Fruit fly (Drosophila melanogaster) whole organism, adult: ENCODE data around the gene CG6661.
A peak's percentile ranks its signal among the peaks of the same experiment; 100 is the strongest.

Experiments
- CG11617 ChIP-seq: fragments of 200-800 bp; sonication (Bioruptor generic); optimal IDR thresholded peaks from 2 replicates; lab custom pipeline; 2017; ENCODE audit warnings: mild to moderate bottlenecking, missing biosample characterization, missing genetic modification reagents, missing genetic modification characterization
- CG12768 ChIP-seq: fragments of 200-800 bp; sonication (Bioruptor generic); optimal IDR thresholded peaks from 2 replicates; lab custom pipeline; 2017; ENCODE audit warnings: missing biosample characterization, missing genetic modification characterization, mild to moderate bottlenecking, moderate library complexity, missing genetic modification reagents
- CG14711 ChIP-seq: fragments of 200-800 bp; sonication (Bioruptor generic); optimal IDR thresholded peaks from 2 replicates; lab custom pipeline; 2018; ENCODE audit warnings: missing biosample characterization, mild to moderate bottlenecking, missing genetic modification characterization, moderate library complexity
- CG1620 ChIP-seq: fragments of 200-800 bp; sonication (Bioruptor generic); optimal IDR thresholded peaks from 2 replicates; lab custom pipeline; 2016; ENCODE audit warnings: missing biosample characterization, missing genetic modification characterization
- CG33017 ChIP-seq: fragments of 200-800 bp; sonication (Bioruptor generic); optimal IDR thresholded peaks from 2 replicates; lab custom pipeline; 2018; ENCODE audit warnings: missing biosample characterization, mild to moderate bottlenecking, missing genetic modification characterization, moderate library complexity
- CG5204 ChIP-seq: fragments of 200-800 bp; sonication (Bioruptor generic); optimal IDR thresholded peaks from 2 replicates; lab custom pipeline; 2016; ENCODE audit warnings: missing biosample characterization, missing genetic modification characterization
- CG7045 ChIP-seq: fragments of 200-800 bp; sonication (Bioruptor generic); optimal IDR thresholded peaks from 2 replicates; lab custom pipeline; 2017; ENCODE audit warnings: missing biosample characterization, mild to moderate bottlenecking, missing genetic modification characterization
- CG7101 ChIP-seq: fragments of 200-800 bp; sonication (Bioruptor generic); optimal IDR thresholded peaks from 2 replicates; lab custom pipeline; 2018; ENCODE audit warnings: missing biosample characterization, mild to moderate bottlenecking, missing genetic modification characterization, moderate library complexity
- Clk ChIP-seq: fragments of 200-800 bp; sonication (Bioruptor generic); optimal IDR thresholded peaks from 2 replicates; lab custom pipeline; 2017; ENCODE audit warnings: missing biosample characterization, missing genetic modification characterization
- Crg-1 ChIP-seq: fragments of 200-800 bp; sonication (Bioruptor generic); optimal IDR thresholded peaks from 2 replicates; lab custom pipeline; 2016; ENCODE audit warnings: missing biosample characterization, missing genetic modification characterization
- Hr96 ChIP-seq: fragments of 200-800 bp; sonication (Bioruptor generic); optimal IDR thresholded peaks from 2 replicates; lab custom pipeline; 2016; ENCODE audit warnings: missing biosample characterization, missing genetic modification characterization
- Mnt ChIP-seq: fragments of 200-800 bp; sonication (Bioruptor generic); optimal IDR thresholded peaks from 2 replicates; lab custom pipeline; 2016; ENCODE audit warnings: missing biosample characterization, mild to moderate bottlenecking, missing genetic modification characterization
- bab1 ChIP-seq: fragments of 200-800 bp; sonication (Bioruptor generic); optimal IDR thresholded peaks from 3 replicates; lab custom pipeline; 2019; ENCODE audit warnings: missing biosample characterization, mild to moderate bottlenecking, missing genetic modification characterization, moderate library complexity
- cic ChIP-seq: fragments of 200-800 bp; sonication (Bioruptor generic); optimal IDR thresholded peaks from 2 replicates; lab custom pipeline; 2017; ENCODE audit warnings: missing biosample characterization, mild to moderate bottlenecking, missing genetic modification characterization, moderate library complexity
- cnc ChIP-seq, 2 experiments: fragments of >200 bp; optimal IDR thresholded peaks; 2 replicates each; lab custom pipeline; 2017
- kay ChIP-seq: fragments of 200-800 bp; sonication (Bioruptor generic); peaks from one replicate; lab custom pipeline; 2016; ENCODE audit warnings: missing biosample characterization, missing genetic modification characterization, borderline replicate concordance
- ovo ChIP-seq: fragments of 200-800 bp; sonication (Bioruptor generic); optimal IDR thresholded peaks from 2 replicates; lab custom pipeline; 2016; ENCODE audit warnings: missing biosample characterization, missing genetic modification characterization
- pad ChIP-seq: fragments of 200-800 bp; sonication (Bioruptor generic); optimal IDR thresholded peaks from 3 replicates; lab custom pipeline; 2017; ENCODE audit warnings: missing biosample characterization, missing genetic modification characterization, mild to moderate bottlenecking, moderate library complexity, missing genetic modification reagents
- tj ChIP-seq: fragments of 200-800 bp; sonication (Bioruptor generic); optimal IDR thresholded peaks from 3 replicates; lab custom pipeline; 2017; ENCODE audit warnings: missing biosample characterization, mild to moderate bottlenecking, missing genetic modification characterization, moderate library complexity
- toe ChIP-seq: fragments of 200-800 bp; sonication (Bioruptor generic); optimal IDR thresholded peaks from 2 replicates; lab custom pipeline; 2016; ENCODE audit warnings: missing biosample characterization, missing genetic modification characterization

CG6661 gene

DNA sequence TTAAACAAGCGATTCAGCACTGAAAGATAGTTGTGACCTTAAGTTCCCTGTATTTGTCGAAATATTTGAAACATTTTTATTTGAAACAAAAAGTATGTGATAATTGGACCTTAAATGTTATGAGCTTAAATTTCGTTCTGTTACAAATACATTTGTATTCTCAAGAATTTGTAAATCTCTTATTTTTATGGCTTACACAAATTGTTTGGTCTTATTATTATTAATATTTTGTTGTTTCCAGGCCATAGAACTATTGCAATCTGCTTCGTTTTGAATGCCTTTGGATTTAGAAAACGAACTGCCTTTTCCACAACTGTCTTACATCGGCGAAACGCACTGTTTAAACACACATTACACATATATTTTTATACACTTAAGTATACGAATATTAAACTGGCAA lies at the start of gene CG6661:
CG6661 (plus strand) TSS at position 301 of the 400 bp plus-strand sequence.
- TF ChIP-seq Crg-1 (GFP tag; lab: Kevin White, UChicago): no peak
- no peak for TF ChIP-seq tj (GFP tag; lab: Kevin White, UChicago)
- TF ChIP-seq Hr96 (GFP tag; lab: Kevin White, UChicago): no peak

DNA sequence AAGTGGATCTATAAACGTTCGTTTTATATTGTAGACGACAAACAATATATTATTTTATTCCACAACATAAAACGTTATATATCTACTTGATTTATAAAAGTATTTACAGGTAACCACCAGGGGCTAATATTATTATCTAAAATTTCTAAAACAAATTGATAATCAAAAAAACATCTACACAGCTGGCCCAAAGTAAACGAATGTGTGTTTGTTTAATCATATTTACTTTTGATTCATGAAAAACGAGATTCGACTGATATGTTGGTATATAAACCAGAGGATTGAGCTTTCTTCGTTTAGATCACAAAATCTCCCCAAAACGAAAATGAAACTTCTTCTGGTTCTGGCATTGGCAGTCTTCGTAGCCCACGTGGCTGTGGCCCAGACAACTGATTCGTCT lies 48.2 kb upstream of the CG6661 start, which contains the start of gene CG17362:
CG17362 (plus strand) TSS at position 291 of the 400 bp plus-strand sequence.
- TF ChIP-seq Hr96 (GFP tag; lab: Kevin White, UChicago): no peak
- TF ChIP-seq toe (GFP tag; lab: Kevin White, UChicago): no peak
- TF ChIP-seq tj (GFP tag; lab: Kevin White, UChicago): no peak
- TF ChIP-seq cic: no peak
- TF ChIP-seq CG1620: no peak
- TF ChIP-seq CG33017 (tag; lab: Kevin White, UChicago): no peak
- TF ChIP-seq CG14711: no peak
- no peak for TF ChIP-seq CG7045 (GFP tag; lab: Kevin White, UChicago)
- TF ChIP-seq Mnt (GFP tag; lab: Kevin White, UChicago): no peak

DNA sequence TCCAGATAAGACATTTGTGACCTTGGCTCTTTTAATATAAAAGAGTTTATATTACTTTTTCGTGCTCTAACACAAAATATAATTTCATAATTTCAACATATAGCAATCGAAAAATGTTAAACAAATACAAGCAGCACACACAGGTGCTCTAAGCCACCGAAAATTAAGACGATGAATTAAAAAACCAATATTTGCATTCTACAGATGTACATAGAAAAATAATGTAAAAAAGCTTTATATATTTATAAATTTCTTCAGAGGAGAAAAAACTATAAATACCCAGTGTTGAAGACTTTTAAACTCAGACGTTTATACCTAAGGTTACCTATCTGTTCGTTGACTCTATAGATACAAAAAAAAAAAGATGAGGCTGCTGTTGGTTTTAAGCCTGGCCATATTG lies 47.0 kb upstream of the CG6661 start, which contains the start of gene CG9040:
CG9040 (plus strand) TSS at position 301 of the 400 bp plus-strand sequence.
- no peak for TF ChIP-seq Crg-1 (GFP tag; lab: Kevin White, UChicago)
- no peak for TF ChIP-seq CG7045 (GFP tag; lab: Kevin White, UChicago)
- TF ChIP-seq CG5204: no peak

DNA sequence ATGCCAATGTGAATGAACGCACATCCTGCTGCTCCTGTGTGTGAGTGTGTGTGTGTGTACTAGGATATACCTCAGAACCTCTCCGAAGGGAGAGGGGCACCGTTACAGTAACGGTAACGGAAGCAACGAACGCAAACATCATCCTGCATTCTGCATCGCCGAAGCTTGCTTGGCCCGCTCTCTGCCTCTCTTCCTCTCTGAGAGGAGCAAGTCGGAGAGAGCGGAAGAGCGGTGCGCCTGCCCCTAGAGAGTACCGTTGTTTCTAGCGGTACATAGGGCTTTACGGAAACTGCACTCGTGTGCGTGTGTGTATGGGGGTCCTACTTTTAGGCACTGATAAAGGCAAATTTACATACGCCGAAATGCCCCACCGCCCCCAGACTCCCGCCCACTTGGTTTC lies 43.3 kb upstream of the CG6661 start:
- no peak for TF ChIP-seq Hr96 (GFP tag; lab: Kevin White, UChicago)
- no peak for TF ChIP-seq kay (GFP tag; lab: Kevin White, UChicago)
- no peak for TF ChIP-seq pad
- TF ChIP-seq CG12768 (GFP tag; lab: Kevin White, UChicago): no peak

DNA sequence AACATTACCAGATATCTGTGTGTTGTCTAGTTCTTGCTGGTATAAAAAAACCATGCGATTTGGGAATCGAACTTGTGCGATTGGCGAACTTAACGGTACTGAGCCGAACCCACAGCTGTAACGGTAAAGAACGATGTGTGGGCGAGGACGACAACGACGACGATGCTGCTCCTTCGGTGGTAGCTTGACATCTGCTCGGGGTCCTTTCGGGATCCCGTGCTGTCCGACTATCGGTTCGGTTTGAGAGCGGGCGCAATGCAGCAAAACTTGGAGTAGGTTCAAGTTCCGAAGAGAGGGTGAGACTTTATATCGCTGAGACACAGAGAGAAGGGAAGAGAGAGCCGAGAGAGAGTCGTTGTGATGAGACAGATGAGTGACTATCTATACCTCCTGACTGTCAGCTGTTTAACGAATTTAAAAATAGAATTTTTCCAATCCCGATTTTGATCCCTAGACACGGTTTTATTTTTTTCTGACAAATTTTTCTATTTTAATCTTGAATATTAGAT lies 41.3 kb upstream of the CG6661 start, which contains the start of gene CG17364:
CG17364 (minus strand) TSS at position 168 of the 509 bp plus-strand sequence.
- TF ChIP-seq CG12768 (GFP tag; lab: Kevin White, UChicago) (no peak), CG1620 (no peak), pad (no peak), tj (GFP tag; lab: Kevin White, UChicago) (no peak), toe (GFP tag; lab: Kevin White, UChicago) (no peak), CG5204 (no peak), Clk (no peak), Hr96 (GFP tag; lab: Kevin White, UChicago) (no peak), kay (GFP tag; lab: Kevin White, UChicago) (no peak), cnc (optimal IDR thresholded peaks at IDR 0.05; lab: Kevin White, UChicago) (no peak), CG14711 (no peak), CG7045 (GFP tag; lab: Kevin White, UChicago) (no peak), Crg-1 (GFP tag; lab: Kevin White, UChicago) (no peak), CG33017 (tag; lab: Kevin White, UChicago) (no peak), CG7101 (tag; lab: Kevin White, UChicago) (no peak)

DNA sequence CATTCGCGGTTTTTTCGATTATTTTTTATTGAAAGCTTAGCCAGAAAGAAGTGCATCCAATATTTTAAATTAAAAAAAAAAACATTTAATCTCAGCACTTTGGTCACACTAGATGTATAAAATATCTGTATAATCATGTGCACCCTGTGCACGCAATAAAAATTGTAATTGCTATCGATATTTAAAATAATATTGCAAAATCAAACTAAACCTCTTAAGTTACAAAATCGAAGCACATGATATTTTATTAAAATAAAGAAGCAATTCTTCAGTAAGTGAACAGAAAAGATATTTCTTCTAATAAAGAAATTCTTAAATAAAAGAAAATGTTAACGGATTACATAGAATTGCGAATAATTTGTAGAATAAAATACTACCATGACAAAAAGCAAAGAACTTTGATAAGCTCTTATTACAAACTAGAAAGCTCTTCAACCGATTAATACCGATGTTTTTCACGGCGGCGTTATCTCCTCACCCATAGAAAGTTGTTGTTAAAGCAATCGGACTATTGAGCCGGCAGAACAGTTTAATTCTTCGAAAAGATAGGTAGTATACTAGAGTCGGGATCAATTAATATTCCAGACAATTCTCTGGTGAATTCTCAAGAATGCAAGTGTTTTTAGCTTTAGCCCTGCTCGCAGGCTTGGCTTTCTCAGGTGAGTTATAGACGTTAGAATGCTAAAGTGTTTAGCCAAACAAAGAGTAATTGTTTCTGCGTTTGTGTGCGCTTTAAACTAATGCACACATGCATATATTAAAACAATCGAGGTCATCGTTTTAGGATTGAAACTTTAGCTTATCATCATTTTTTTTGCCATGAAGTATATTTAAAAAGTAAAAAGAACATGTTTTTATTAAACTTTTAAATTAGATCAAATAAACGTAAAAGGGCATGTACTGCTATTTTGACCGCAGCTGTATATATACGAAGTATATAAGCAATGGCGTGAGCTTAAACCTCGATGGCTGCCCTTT lies 40.5 kb upstream of the CG6661 start, which contains the start of gene CtsK1:
CtsK1 (plus strand) TSS at position 490 of the 978 bp plus-strand sequence.
- TF ChIP-seq CG1620 (no peak), Clk (no peak), pad (peak; percentile 22), tj (GFP tag; lab: Kevin White, UChicago) (peak; percentile 3), cnc (optimal IDR thresholded peaks at IDR 0.05; lab: Kevin White, UChicago) (no peak), cic (no peak), ovo (GFP tag; lab: Kevin White, UChicago) (peak; percentile 63), Hr96 (GFP tag; lab: Kevin White, UChicago) (no peak), CG7101 (tag; lab: Kevin White, UChicago) (peak; percentile 83), CG7045 (GFP tag; lab: Kevin White, UChicago) (peak; percentile 25), Mnt (GFP tag; lab: Kevin White, UChicago) (no peak), CG5204 (no peak), kay (GFP tag; lab: Kevin White, UChicago) (no peak), CG11617 (peak; percentile 30), bab1 (GFP tag; lab: Kevin White, UChicago) (peak; percentile 88), CG33017 (tag; lab: Kevin White, UChicago) (peak; percentile 86), CG12768 (GFP tag; lab: Kevin White, UChicago) (peak; percentile 63), CG14711 (peak; percentile 63), Crg-1 (GFP tag; lab: Kevin White, UChicago) (no peak), toe (GFP tag; lab: Kevin White, UChicago) (no peak)
